Worm (Caenorhabditis elegans) whole organism, L4/young adult: ENCODE measurements around the gene W05B10.3.

Source experiments
- W03F9.2 ChIP-seq: fragments of 150-350 bp; optimal IDR thresholded peaks from 2 replicates; lab custom pipeline; 2014; ENCODE audit warnings: missing biosample characterization, missing genetic modification characterization
- dao-5 ChIP-seq: sonication (generic microtip); optimal IDR thresholded peaks from 2 replicates; lab custom pipeline; 2016; ENCODE audit warnings: missing genotype, missing genetic modification characterization, moderate library complexity, missing compliant biosample characterization
- him-1 ChIP-seq: sonication (generic microtip); optimal IDR thresholded peaks from 2 replicates; lab custom pipeline; 2016; ENCODE audit warnings: missing genotype, missing genetic modification reagents, missing genetic modification characterization, missing compliant biosample characterization

The W05B10.3 gene

ce11 chrV:12670607-12671006 lies 9.1 kb upstream of the W05B10.3 start, which contains the start of gene srx-116:
Gene srx-116, plus strand, starts transcription at chrV:12670907.
- TF ChIP-seq W03F9.2 (tag; lab: Kevin White, UChicago) (no peak), dao-5 (tag; lab: Kevin White, UChicago) (no peak), him-1 (tag; lab: Kevin White, UChicago) (no peak)

- no peak for TF ChIP-seq him-1 (tag; lab: Kevin White, UChicago)
- no peak for TF ChIP-seq dao-5 (tag; lab: Kevin White, UChicago)
- no peak for TF ChIP-seq W03F9.2 (tag; lab: Kevin White, UChicago)
Observed at ce11 chrV:12667926-12668325, 6.4 kb upstream of the W05B10.3 start, which contains the start of gene W05B10.4. Gene W05B10.4, plus strand, starts transcription at chrV:12668226.

ce11 chrV:12667397-12667796 lies 5.9 kb upstream of the W05B10.3 start:
- no peak for TF ChIP-seq him-1 (tag; lab: Kevin White, UChicago)
- TF ChIP-seq W03F9.2 (tag; lab: Kevin White, UChicago), result no peak
- TF ChIP-seq dao-5 (tag; lab: Kevin White, UChicago), result no peak

- TF ChIP-seq him-1 (tag; lab: Kevin White, UChicago) (no peak), dao-5 (tag; lab: Kevin White, UChicago) (no peak), W03F9.2 (tag; lab: Kevin White, UChicago) (no peak)
Observed at ce11 chrV:12663386-12663785, 1.9 kb upstream of the W05B10.3 start.

ce11 chrV:12660280-12660818 lies 1.2 kb downstream of the W05B10.3 start, which contains the start of gene his-74:
Gene his-74, minus strand, starts transcription at chrV:12660330.
- TF ChIP-seq dao-5 (tag; lab: Kevin White, UChicago) (no peak), W03F9.2 (tag; lab: Kevin White, UChicago) (no peak), him-1 (tag; lab: Kevin White, UChicago) (no peak)

ce11 chrV:12659426-12659825 lies 2.1 kb downstream of the W05B10.3 start, which contains the start of gene ccch-3:
Gene ccch-3, minus strand, starts transcription at chrV:12659687.
- TF ChIP-seq W03F9.2 (tag; lab: Kevin White, UChicago) (peak; percentile 54), him-1 (tag; lab: Kevin White, UChicago) (no peak), dao-5 (tag; lab: Kevin White, UChicago) (no peak)

ce11 chrV:12658142-12658541 lies 3.4 kb downstream of the W05B10.3 start, which contains the start of gene W05B10.6:
Gene W05B10.6, minus strand, starts transcription at chrV:12658242.
- no peak for TF ChIP-seq him-1 (tag; lab: Kevin White, UChicago)
- TF ChIP-seq dao-5 (tag; lab: Kevin White, UChicago), result no peak
- no peak for TF ChIP-seq W03F9.2 (tag; lab: Kevin White, UChicago)

ce11 chrV:12649636-12650035 lies 11.9 kb downstream of the W05B10.3 start, which contains the start of gene lin-25:
Gene lin-25, plus strand, starts transcription at chrV:12649925.
- TF ChIP-seq dao-5 (tag; lab: Kevin White, UChicago), result no peak
- TF ChIP-seq him-1 (tag; lab: Kevin White, UChicago), result no peak
- peak; percentile 50 for TF ChIP-seq W03F9.2 (tag; lab: Kevin White, UChicago)

- no peak for TF ChIP-seq him-1 (tag; lab: Kevin White, UChicago)
- TF ChIP-seq W03F9.2 (tag; lab: Kevin White, UChicago), result no peak
- no peak for TF ChIP-seq dao-5 (tag; lab: Kevin White, UChicago)
Observed at ce11 chrV:12649213-12649612, 12.3 kb downstream of the W05B10.3 start, which contains the start of gene gpa-9. Gene gpa-9, minus strand, starts transcription at chrV:12649313.

- TF ChIP-seq him-1 (tag; lab: Kevin White, UChicago), result no peak
- TF ChIP-seq W03F9.2 (tag; lab: Kevin White, UChicago), result no peak
- TF ChIP-seq dao-5 (tag; lab: Kevin White, UChicago), result no peak
Observed at ce11 chrV:12644500-12644899, 17.0 kb downstream of the W05B10.3 start, which contains the start of gene F56H9.8. Gene F56H9.8, plus strand, starts transcription at chrV:12644800.

- TF ChIP-seq him-1 (tag; lab: Kevin White, UChicago) (no peak), dao-5 (tag; lab: Kevin White, UChicago) (no peak), W03F9.2 (tag; lab: Kevin White, UChicago) (no peak)
Observed at ce11 chrV:12640384-12640783, 21.1 kb downstream of the W05B10.3 start, which contains the start of gene gpa-8. Gene gpa-8, minus strand, starts transcription at chrV:12640484.

- TF ChIP-seq W03F9.2 (tag; lab: Kevin White, UChicago) (no peak), dao-5 (tag; lab: Kevin White, UChicago) (no peak), him-1 (tag; lab: Kevin White, UChicago) (no peak)
Observed at ce11 chrV:12637764-12638502, 23.6 kb downstream of the W05B10.3 start.

- TF ChIP-seq dao-5 (tag; lab: Kevin White, UChicago) (no peak), him-1 (tag; lab: Kevin White, UChicago) (no peak), W03F9.2 (tag; lab: Kevin White, UChicago) (no peak)
Observed at ce11 chrV:12637238-12637690, 24.3 kb downstream of the W05B10.3 start, which contains the start of gene F56H9.2. Gene F56H9.2, plus strand, starts transcription at chrV:12637663.
